Worm (Caenorhabditis elegans) whole organism, mixed stage, embryonic: ENCODE data around the gene T14G8.2.

Experiments used
- M03D4.4 ChIP-seq: sonication (generic microtip); optimal IDR thresholded peaks from 2 replicates; lab custom pipeline; 2017; ENCODE audit warnings: mild to moderate bottlenecking, missing genetic modification characterization, missing compliant biosample characterization
- bed-3 ChIP-seq: fragments of 200-800 bp; sonication (Bioruptor generic); optimal IDR thresholded peaks from 3 replicates; lab custom pipeline; 2018; ENCODE audit warnings: mild to moderate bottlenecking, missing genetic modification characterization, moderate library complexity, missing compliant biosample characterization
- blmp-1 ChIP-seq: fragments of 150-350 bp; optimal IDR thresholded peaks from 2 replicates; lab custom pipeline; 2014; ENCODE audit warnings: missing biosample characterization, missing genetic modification characterization
- ceh-39 ChIP-seq: fragments of 150-350 bp; optimal IDR thresholded peaks from 2 replicates; lab custom pipeline; 2014; ENCODE audit warnings: missing biosample characterization, missing genetic modification characterization
- ceh-43 ChIP-seq: fragments of 200-800 bp; sonication (Bioruptor generic); optimal IDR thresholded peaks from 2 replicates; lab custom pipeline; 2018; ENCODE audit warnings: mild to moderate bottlenecking, missing genetic modification characterization, moderate library complexity, missing compliant biosample characterization
- ceh-83 ChIP-seq: fragments of 200-800 bp; sonication (Bioruptor generic); optimal IDR thresholded peaks from 2 replicates; lab custom pipeline; 2018; ENCODE audit warnings: mild to moderate bottlenecking, missing genetic modification characterization, missing compliant biosample characterization
- ces-1 ChIP-seq: fragments of 150-350 bp; optimal IDR thresholded peaks from 2 replicates; lab custom pipeline; 2014; ENCODE audit warnings: missing biosample characterization, missing genetic modification reagents, missing genetic modification characterization
- elt-1 ChIP-seq: sonication (generic microtip); optimal IDR thresholded peaks from 2 replicates; lab custom pipeline; 2017; ENCODE audit warnings: missing genetic modification characterization, mild to moderate bottlenecking, missing compliant biosample characterization, antibody characterized with exemption, moderate library complexity, borderline replicate concordance; ENCODE audit not compliant: insufficient read depth
- elt-3 ChIP-seq: fragments of 150-350 bp; optimal IDR thresholded peaks from 2 replicates; lab custom pipeline; 2014; ENCODE audit warnings: missing biosample characterization, missing genetic modification characterization
- flh-1 ChIP-seq: fragments of 200-800 bp; sonication (Bioruptor generic); optimal IDR thresholded peaks from 2 replicates; lab custom pipeline; 2018; ENCODE audit warnings: mild to moderate bottlenecking, missing genetic modification characterization, moderate library complexity, missing compliant biosample characterization
- ham-2 ChIP-seq: fragments of 200-800 bp; sonication (Bioruptor generic); optimal IDR thresholded peaks from 2 replicates; lab custom pipeline; 2018; ENCODE audit warnings: mild to moderate bottlenecking, missing genetic modification characterization, missing compliant biosample characterization
- hlh-1 ChIP-seq: fragments of 150-350 bp; optimal IDR thresholded peaks from 2 replicates; lab custom pipeline; 2014; ENCODE audit warnings: missing biosample characterization, missing genetic modification reagents, missing genetic modification characterization
- lin-13 ChIP-seq: fragments of 150-350 bp; optimal IDR thresholded peaks from 2 replicates; lab custom pipeline; 2014; ENCODE audit warnings: missing biosample characterization, missing genetic modification characterization
- lsy-2 ChIP-seq: fragments of 150-350 bp; optimal IDR thresholded peaks from 2 replicates; lab custom pipeline; 2014; ENCODE audit warnings: missing biosample characterization, missing genetic modification characterization
- mep-1 ChIP-seq: fragments of 150-350 bp; optimal IDR thresholded peaks from 2 replicates; lab custom pipeline; 2017; ENCODE audit warnings: missing biosample characterization, missing genetic modification reagents, missing genetic modification characterization, inconsistent platforms
- nhr-2 ChIP-seq: fragments of 150-350 bp; optimal IDR thresholded peaks from 2 replicates; lab custom pipeline; 2014; ENCODE audit warnings: missing biosample characterization, missing genetic modification characterization
- nhr-28 ChIP-seq: fragments of 150-350 bp; optimal IDR thresholded peaks from 2 replicates; lab custom pipeline; 2014; ENCODE audit warnings: missing biosample characterization, missing genetic modification characterization
- nhr-76 ChIP-seq: sonication (generic microtip); optimal IDR thresholded peaks from 2 replicates; lab custom pipeline; 2017; ENCODE audit warnings: missing biosample characterization, missing genetic modification characterization
- sem-2 ChIP-seq: fragments of 200-800 bp; sonication (Bioruptor generic); optimal IDR thresholded peaks from 2 replicates; lab custom pipeline; 2018; ENCODE audit warnings: mild to moderate bottlenecking, missing genetic modification characterization, missing compliant biosample characterization
- snpc-4 ChIP-seq: fragments of 150-350 bp; optimal IDR thresholded peaks from 2 replicates; lab custom pipeline; 2014; ENCODE audit warnings: missing biosample characterization, missing genetic modification characterization
- sptf-1 ChIP-seq: sonication (generic microtip); optimal IDR thresholded peaks from 2 replicates; lab custom pipeline; 2017; ENCODE audit warnings: mild to moderate bottlenecking, missing genetic modification characterization, moderate library complexity, missing compliant biosample characterization
- tbx-8 ChIP-seq: fragments of 200-800 bp; sonication (Bioruptor generic); optimal IDR thresholded peaks from 2 replicates; lab custom pipeline; 2018; ENCODE audit warnings: mild to moderate bottlenecking, missing genetic modification characterization, moderate library complexity, missing compliant biosample characterization
- unc-120 ChIP-seq: sonication (generic microtip); optimal IDR thresholded peaks from 2 replicates; lab custom pipeline; 2017; ENCODE audit warnings: missing genetic modification characterization, missing compliant biosample characterization; ENCODE audit not compliant: poor library complexity, severe bottlenecking
- unc-62 ChIP-seq: fragments of 150-350 bp; optimal IDR thresholded peaks from 2 replicates; lab custom pipeline; 2014; ENCODE audit warnings: missing biosample characterization, missing genetic modification reagents, missing genetic modification characterization
- zip-8 ChIP-seq: fragments of 150-350 bp; optimal IDR thresholded peaks from 2 replicates; lab custom pipeline; 2014; ENCODE audit warnings: missing biosample characterization, missing genetic modification characterization
- ztf-11 ChIP-seq: fragments of 150-350 bp; optimal IDR thresholded peaks from 2 replicates; lab custom pipeline; 2014; ENCODE audit warnings: missing biosample characterization, missing genetic modification characterization

Gene T14G8.2

ce11 chrX:12857701-12858100 is at the start of gene T14G8.2:
Gene T14G8.2, plus strand, starts transcription at chrX:12858001.
- TF ChIP-seq M03D4.4 (tag; lab: Kevin White, UChicago) = no peak
- peak; percentile 10 for TF ChIP-seq ces-1 (GFP tag; lab: Kevin White, UChicago)
- TF ChIP-seq, all 35 proteins: peak for 1

DNA sequence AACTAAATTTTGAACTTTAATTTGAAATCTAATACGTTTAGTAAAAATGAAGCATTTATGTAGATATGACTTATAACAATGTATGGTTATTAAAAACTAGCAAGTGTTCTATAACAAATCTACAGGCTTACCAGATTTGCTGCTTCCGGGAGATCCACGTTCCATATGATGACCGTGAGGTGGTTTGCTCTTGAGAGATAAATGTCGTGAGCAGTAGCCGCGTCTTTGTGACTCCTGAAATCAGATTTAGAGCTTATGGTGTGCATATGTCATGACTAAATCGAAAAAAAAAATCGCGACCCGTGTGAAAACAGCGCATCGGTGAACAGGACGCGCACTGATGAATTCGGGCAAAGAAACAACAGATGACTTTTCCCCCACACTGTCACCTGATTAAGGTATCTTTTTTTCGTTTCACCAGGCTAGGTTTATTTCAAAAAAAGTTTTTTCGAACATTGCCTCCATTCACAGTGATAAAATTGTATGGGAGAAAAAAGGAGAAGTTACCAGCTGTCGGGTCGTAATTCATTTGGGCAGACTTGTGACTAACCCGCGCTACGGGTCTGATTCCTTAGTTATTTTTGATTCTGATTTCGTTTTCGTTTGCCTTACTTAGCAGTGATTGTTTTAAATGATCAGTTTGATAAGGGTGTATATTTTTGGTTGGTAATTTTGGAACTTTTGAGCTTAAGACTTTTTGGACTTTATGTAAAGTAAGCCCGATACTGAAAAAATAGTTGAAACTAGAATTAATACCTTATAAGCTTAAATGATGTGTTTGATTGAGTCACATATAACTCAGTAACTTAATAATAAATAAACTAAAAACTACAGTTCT is 49.5 kb upstream of the T14G8.2 start, which contains the start of gene nhr-27:
TSS of gene nhr-27 (minus strand) at position 234 of the 838 bp plus-strand sequence.
- TF ChIP-seq snpc-4 (no peak), flh-1 (no peak), ceh-43 (GFP tag; lab: Kevin White, UChicago) (no peak), hlh-1 (tag; lab: Kevin White, UChicago) (no peak), ceh-39 (no peak), unc-62 (GFP tag; lab: Kevin White, UChicago) (no peak), ceh-83 (GFP tag; lab: Kevin White, UChicago) (no peak), nhr-76 (tag; lab: Kevin White, UChicago) (no peak), unc-120 (tag; lab: Kevin White, UChicago) (no peak), lin-13 (no peak), sptf-1 (tag; lab: Kevin White, UChicago) (no peak), zip-8 (tag; lab: Kevin White, UChicago) (no peak), mep-1 (tag; lab: Kevin White, UChicago) (no peak), elt-1 (tag; lab: Kevin White, UChicago) (no peak), lsy-2 (tag; lab: Kevin White, UChicago) (no peak), ztf-11 (no peak), bed-3 (GFP tag; lab: Kevin White, UChicago) (no peak), ham-2 (GFP tag; lab: Kevin White, UChicago) (no peak), elt-3 (tag; lab: Kevin White, UChicago) (no peak), tbx-8 (GFP tag; lab: Kevin White, UChicago) (no peak)
- TF ChIP-seq, all 35 proteins: peak for 0

DNA sequence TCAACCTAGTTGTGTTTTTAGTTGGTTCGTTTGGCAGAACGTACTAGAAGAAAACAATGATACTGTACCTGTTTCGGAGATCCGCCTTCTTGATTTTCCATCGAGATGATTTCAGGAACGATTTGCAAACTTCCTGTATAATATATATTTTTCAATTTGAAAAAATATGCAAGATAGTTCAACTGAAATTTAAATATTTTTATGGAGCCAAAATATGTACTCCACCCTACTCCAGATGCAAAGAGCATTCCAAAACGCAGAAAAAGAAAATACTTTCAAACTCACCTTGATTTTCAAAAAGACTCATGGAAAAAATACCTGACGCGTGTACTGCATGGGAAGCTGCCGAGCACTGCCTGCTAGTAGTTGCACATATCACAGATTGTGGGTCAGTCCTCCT is 44.3 kb upstream of the T14G8.2 start, which contains the start of gene gei-3:
TSS of gene gei-3 (minus strand) at position 101 of the 400 bp plus-strand sequence.
- TF ChIP-seq snpc-4 (no peak), M03D4.4 (tag; lab: Kevin White, UChicago) (no peak), sptf-1 (tag; lab: Kevin White, UChicago) (no peak), elt-1 (tag; lab: Kevin White, UChicago) (no peak), ceh-39 (no peak), ceh-43 (GFP tag; lab: Kevin White, UChicago) (no peak), hlh-1 (tag; lab: Kevin White, UChicago) (no peak), nhr-2 (tag; lab: Kevin White, UChicago) (no peak), lsy-2 (tag; lab: Kevin White, UChicago) (no peak), sem-2 (GFP tag; lab: Kevin White, UChicago) (no peak), blmp-1 (no peak), nhr-28 (tag; lab: Kevin White, UChicago) (no peak), tbx-8 (GFP tag; lab: Kevin White, UChicago) (no peak), bed-3 (GFP tag; lab: Kevin White, UChicago) (no peak)

- TF ChIP-seq tbx-8 (GFP tag; lab: Kevin White, UChicago) = no peak
- no peak for TF ChIP-seq ztf-11
- no peak for TF ChIP-seq elt-1 (tag; lab: Kevin White, UChicago)
Measured at ce11 chrX:12815367-12815766, 42.4 kb upstream of the T14G8.2 start.

- TF ChIP-seq sem-2 (GFP tag; lab: Kevin White, UChicago) (no peak), nhr-76 (tag; lab: Kevin White, UChicago) (no peak), ceh-83 (GFP tag; lab: Kevin White, UChicago) (no peak), blmp-1 (no peak), M03D4.4 (tag; lab: Kevin White, UChicago) (no peak), nhr-2 (tag; lab: Kevin White, UChicago) (no peak)
Measured at ce11 chrX:12818768-12819167, 39.0 kb upstream of the T14G8.2 start.

DNA sequence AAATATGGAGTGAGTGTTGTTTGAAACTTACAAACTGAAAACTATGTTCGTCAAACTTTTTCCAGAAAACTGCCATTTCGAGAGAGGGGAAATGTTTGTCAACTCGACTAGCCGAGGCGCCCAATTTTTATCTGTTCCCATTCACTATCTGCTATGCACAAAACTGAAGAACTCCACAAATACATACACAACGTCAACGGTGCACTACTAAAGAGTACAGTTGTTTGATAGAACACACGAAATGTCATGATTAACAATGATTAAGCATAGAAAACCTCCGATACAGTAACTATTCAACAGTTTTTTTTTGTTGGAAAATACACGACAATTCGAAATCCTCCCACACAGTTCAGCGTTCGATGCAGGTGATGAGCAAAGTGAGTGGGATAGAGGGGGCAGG is 38.3 kb upstream of the T14G8.2 start:
- no peak for TF ChIP-seq snpc-4
